Worm (Caenorhabditis elegans) whole organism, young adult: ENCODE data around the gene sri-33.
"Not testable (repeated sequence)": the region's sequence is repeated elsewhere in the genome, so short reads cannot be mapped to it uniquely, and the experiment has no call there.

Source experiments
- F10E7.11 ChIP-seq: sonication (generic microtip); optimal IDR thresholded peaks from 2 replicates; lab custom pipeline; 2017; ENCODE audit warnings: mild to moderate bottlenecking, missing genetic modification characterization, moderate library complexity, missing compliant biosample characterization
- F22D6.2 ChIP-seq: sonication (generic microtip); optimal IDR thresholded peaks from 2 replicates; lab custom pipeline; 2016; ENCODE audit warnings: mild to moderate bottlenecking, missing genetic modification characterization, missing compliant biosample characterization
- F57A8.1 ChIP-seq: fragments of 200-800 bp; sonication (Bioruptor generic); optimal IDR thresholded peaks from 2 replicates; lab custom pipeline; 2018; ENCODE audit warnings: mild to moderate bottlenecking, missing genetic modification characterization, moderate library complexity, missing compliant biosample characterization
- F57C9.4 ChIP-seq: sonication (generic microtip); optimal IDR thresholded peaks from 2 replicates; lab custom pipeline; 2017; ENCODE audit warnings: mild to moderate bottlenecking, missing genetic modification characterization, missing compliant biosample characterization
- K11D2.4 ChIP-seq: fragments of 200-800 bp; sonication (Bioruptor generic); IDR thresholded peaks from 2 replicates; pipeline ENCODE4 v1.3.6; 2022; ENCODE audit warnings: missing genetic modification reagents, missing genetic modification characterization, missing compliant biosample characterization
- K12H6.12 ChIP-seq: fragments of 200-800 bp; sonication (Bioruptor generic); optimal IDR thresholded peaks from 2 replicates; lab custom pipeline; 2018; ENCODE audit warnings: mild to moderate bottlenecking, missing genetic modification characterization, missing compliant biosample characterization
- Y53G8AR.9 ChIP-seq: fragments of 200-800 bp; sonication (Bioruptor generic); conservative IDR thresholded peaks from 2 replicates; pipeline ENCODE4 v1.3.6; 2022; ENCODE audit warnings: missing genetic modification reagents, missing genetic modification characterization, missing compliant biosample characterization
- Y56A3A.18 ChIP-seq: fragments of 200-800 bp; sonication (Bioruptor generic); IDR thresholded peaks from 2 replicates; pipeline ENCODE4 v1.3.6; 2022; ENCODE audit warnings: missing genetic modification reagents, missing genetic modification characterization, missing compliant biosample characterization
- Y79H2A.3 ChIP-seq: fragments of 200-800 bp; sonication (Bioruptor generic); conservative IDR thresholded peaks from 2 replicates; pipeline ENCODE4 v1.3.6; 2022; ENCODE audit warnings: missing genetic modification reagents, missing genetic modification characterization, missing compliant biosample characterization
- attf-5 ChIP-seq: fragments of 200-800 bp; sonication (Bioruptor generic); optimal IDR thresholded peaks from 2 replicates; lab custom pipeline; 2018; ENCODE audit warnings: mild to moderate bottlenecking, missing genetic modification characterization, missing compliant biosample characterization
- ccch-3 ChIP-seq: fragments of 200-800 bp; sonication (Bioruptor generic); optimal IDR thresholded peaks from 2 replicates; lab custom pipeline; 2018; ENCODE audit warnings: mild to moderate bottlenecking, missing genetic modification characterization, missing compliant biosample characterization
- ceh-27 ChIP-seq: fragments of 200-800 bp; sonication (Bioruptor generic); optimal IDR thresholded peaks from 2 replicates; lab custom pipeline; 2018; ENCODE audit warnings: mild to moderate bottlenecking, missing genetic modification characterization, moderate library complexity, missing compliant biosample characterization
- ceh-79 ChIP-seq: sonication (generic microtip); optimal IDR thresholded peaks from 2 replicates; lab custom pipeline; 2017; ENCODE audit warnings: mild to moderate bottlenecking, missing genetic modification characterization, missing compliant biosample characterization
- chd-7 ChIP-seq: sonication (generic microtip); optimal IDR thresholded peaks from 2 replicates; lab custom pipeline; 2016; ENCODE audit warnings: mild to moderate bottlenecking, missing genetic modification characterization, moderate library complexity, missing compliant biosample characterization
- egl-18 ChIP-seq: fragments of 200-800 bp; sonication (Bioruptor generic); IDR thresholded peaks from 2 replicates; pipeline ENCODE4 v1.3.6; 2022; ENCODE audit warnings: missing genetic modification reagents, missing genetic modification characterization, missing compliant biosample characterization
- ets-4 ChIP-seq: fragments of 200-800 bp; sonication (Bioruptor generic); optimal IDR thresholded peaks from 2 replicates; lab custom pipeline; 2018; ENCODE audit warnings: mild to moderate bottlenecking, missing genetic modification characterization, missing compliant biosample characterization
- hlh-12 ChIP-seq: sonication (generic microtip); optimal IDR thresholded peaks from 2 replicates; lab custom pipeline; 2016; ENCODE audit warnings: missing genetic modification characterization, missing compliant biosample characterization
- hlh-26 ChIP-seq: fragments of 200-800 bp; sonication (Bioruptor generic); conservative IDR thresholded peaks from 2 replicates; pipeline ENCODE4 v1.3.6; 2022; ENCODE audit warnings: missing genetic modification reagents, missing genetic modification characterization, missing compliant biosample characterization
- hmg-1.2 ChIP-seq: fragments of 200-800 bp; sonication (Bioruptor generic); IDR thresholded peaks from 2 replicates; pipeline ENCODE4 v1.3.6; 2022; ENCODE audit warnings: missing genetic modification reagents, missing genetic modification characterization, missing compliant biosample characterization
- lin-26 ChIP-seq: fragments of 200-800 bp; sonication (Bioruptor generic); IDR thresholded peaks from 2 replicates; pipeline ENCODE4 v1.3.6; 2022; ENCODE audit warnings: missing genetic modification reagents, missing genetic modification characterization, missing compliant biosample characterization
- lin-40 ChIP-seq: sonication (generic microtip); optimal IDR thresholded peaks from 2 replicates; lab custom pipeline; 2016; ENCODE audit warnings: missing genetic modification characterization, mild to moderate bottlenecking, missing compliant biosample characterization, missing genotype, missing genetic modification reagents
- lir-1 ChIP-seq: fragments of 200-800 bp; sonication (Bioruptor generic); conservative IDR thresholded peaks from 2 replicates; pipeline ENCODE4 v1.3.6; 2022; ENCODE audit warnings: missing genetic modification reagents, missing genetic modification characterization, missing compliant biosample characterization
- madf-6 ChIP-seq: fragments of 200-800 bp; sonication (Bioruptor generic); IDR thresholded peaks from 2 replicates; pipeline ENCODE4 v1.3.6; 2022; ENCODE audit warnings: missing genetic modification reagents, missing genetic modification characterization, missing compliant biosample characterization
- nhr-179 ChIP-seq: sonication (generic microtip); optimal IDR thresholded peaks from 2 replicates; lab custom pipeline; 2016; ENCODE audit warnings: mild to moderate bottlenecking, missing genetic modification characterization, missing compliant biosample characterization
- nhr-80 ChIP-seq: sonication (generic microtip); optimal IDR thresholded peaks from 2 replicates; lab custom pipeline; 2016; ENCODE audit warnings: missing genetic modification characterization, missing compliant biosample characterization
- rcor-1 ChIP-seq: fragments of 200-800 bp; sonication (Bioruptor generic); IDR thresholded peaks from 2 replicates; pipeline ENCODE4 v1.3.6; 2022; ENCODE audit warnings: missing genetic modification reagents, missing genetic modification characterization, missing compliant biosample characterization
- repo-1 ChIP-seq: sonication (generic microtip); optimal IDR thresholded peaks from 2 replicates; lab custom pipeline; 2017; ENCODE audit warnings: mild to moderate bottlenecking, missing genetic modification characterization, missing compliant biosample characterization
- sdz-38 ChIP-seq: sonication (generic microtip); optimal IDR thresholded peaks from 2 replicates; lab custom pipeline; 2016; ENCODE audit warnings: missing genotype, missing genetic modification characterization, missing compliant biosample characterization
- snpc-4 ChIP-seq, 5 experiments: fragments of 150-350 bp in 1 of 5; sonication (generic microtip) in 4 of 5; optimal IDR thresholded peaks; 2 replicates each; lab custom pipeline; 2014 to 2018; ENCODE audit warnings: missing genetic modification characterization in 5 of 5, missing biosample characterization in 3 of 5, antibody characterized with exemption in 2 of 5, mild to moderate bottlenecking in 2 of 5, missing compliant biosample characterization in 2 of 5, missing genotype in 2 of 5, moderate library complexity in 2 of 5, missing genetic modification reagents in 1 of 5
- sptf-2 ChIP-seq: fragments of 200-800 bp; sonication (Bioruptor generic); optimal IDR thresholded peaks from 2 replicates; lab custom pipeline; 2018; ENCODE audit warnings: mild to moderate bottlenecking, missing genetic modification characterization, missing compliant biosample characterization
- unc-62 ChIP-seq: fragments of 150-350 bp; optimal IDR thresholded peaks from 2 replicates; lab custom pipeline; 2014; ENCODE audit warnings: missing biosample characterization, missing genetic modification reagents, missing genetic modification characterization
- zfh-2 ChIP-seq: fragments of 200-800 bp; sonication (Bioruptor generic); conservative IDR thresholded peaks from 2 replicates; pipeline ENCODE4 v1.3.6; 2022; ENCODE audit warnings: missing genetic modification reagents, missing genetic modification characterization, missing compliant biosample characterization
- ztf-18 ChIP-seq: sonication (generic microtip); optimal IDR thresholded peaks from 2 replicates; lab custom pipeline; 2016; ENCODE audit warnings: missing genotype, mild to moderate bottlenecking, missing genetic modification characterization, missing compliant biosample characterization
- ztf-22 ChIP-seq: fragments of 200-800 bp; sonication (Bioruptor generic); optimal IDR thresholded peaks from 2 replicates; lab custom pipeline; 2018; ENCODE audit warnings: mild to moderate bottlenecking, missing genetic modification characterization, moderate library complexity, missing compliant biosample characterization
- ztf-3 ChIP-seq: fragments of 200-800 bp; sonication (Bioruptor generic); optimal IDR thresholded peaks from 2 replicates; lab custom pipeline; 2018; ENCODE audit warnings: mild to moderate bottlenecking, missing genetic modification characterization, missing compliant biosample characterization

Gene sri-33

DNA sequence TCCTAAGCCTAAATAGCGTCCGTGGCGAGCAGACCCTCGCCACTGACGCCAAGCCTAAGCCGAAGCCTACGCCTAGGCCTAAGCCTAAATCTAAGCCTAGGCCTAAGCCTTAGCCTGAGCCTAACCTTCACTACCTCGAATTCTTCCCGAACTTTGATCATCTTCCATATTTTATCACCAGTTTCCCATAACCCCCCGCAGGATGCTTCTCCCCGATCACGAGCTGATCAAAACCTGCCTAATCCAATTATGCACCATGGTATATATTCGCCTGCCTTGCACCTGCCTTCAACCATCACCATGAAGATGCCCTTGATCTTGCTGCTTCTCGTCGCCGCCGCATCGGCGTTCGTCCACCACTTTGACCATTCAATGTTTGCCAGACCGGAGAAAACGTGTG lies 29.9 kb downstream of the sri-33 start, which contains the start of gene ins-31:
Gene ins-31, plus strand, starts transcription at position 301 of the 400 bp plus-strand sequence.
- TF ChIP-seq F22D6.2 (tag; lab: Kevin White, UChicago); Y56A3A.18 (GFP tag; lab: Robert Waterston, UW); ccch-3 (GFP tag; lab: Kevin White, UChicago): not testable (repeated sequence)

DNA sequence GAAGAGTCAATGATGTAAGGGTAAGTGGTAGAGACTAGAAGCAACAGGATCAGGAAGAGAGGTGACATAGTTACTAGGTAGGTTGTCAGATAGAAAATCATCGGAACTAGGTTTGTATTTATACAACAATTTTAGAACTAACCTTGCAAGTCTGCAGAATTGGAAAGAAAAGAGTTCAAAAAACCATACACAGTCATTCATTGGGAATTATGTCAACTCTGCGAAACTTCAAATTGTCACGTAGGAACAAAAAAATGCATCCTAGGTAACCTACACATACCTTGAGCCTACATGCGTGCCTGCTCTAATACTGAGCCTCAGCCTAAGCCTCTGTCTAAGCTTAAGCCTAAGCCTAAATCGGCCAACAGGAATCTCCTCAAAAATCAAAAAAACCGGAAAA lies 30.3 kb downstream of the sri-33 start, which contains the start of gene ins-19:
Gene ins-19, minus strand, starts transcription at position 101 of the 400 bp plus-strand sequence.
- no peak for TF ChIP-seq lir-1 (GFP tag; lab: Robert Waterston, UW)
- no peak for TF ChIP-seq hlh-12 (tag; lab: Kevin White, UChicago)
- no peak for TF ChIP-seq Y53G8AR.9 (GFP tag; lab: Robert Waterston, UW)
- TF ChIP-seq rcor-1 (GFP tag; lab: Robert Waterston, UW), result no peak
- TF ChIP-seq zfh-2, result no peak
- no peak for TF ChIP-seq sdz-38 (tag; lab: Kevin White, UChicago)
- no peak for TF ChIP-seq ztf-22
- no peak for TF ChIP-seq snpc-4 (GFP tag; optimal IDR thresholded peaks at IDR 0.05; lab: Kevin White, UChicago)
- TF ChIP-seq snpc-4 (tag; optimal IDR thresholded peaks at IDR 0.05; lab: Kevin White, UChicago), result no peak
- no peak for TF ChIP-seq F57A8.1 (GFP tag; lab: Kevin White, UChicago)
- TF ChIP-seq, all 124 proteins: peak for 0

DNA sequence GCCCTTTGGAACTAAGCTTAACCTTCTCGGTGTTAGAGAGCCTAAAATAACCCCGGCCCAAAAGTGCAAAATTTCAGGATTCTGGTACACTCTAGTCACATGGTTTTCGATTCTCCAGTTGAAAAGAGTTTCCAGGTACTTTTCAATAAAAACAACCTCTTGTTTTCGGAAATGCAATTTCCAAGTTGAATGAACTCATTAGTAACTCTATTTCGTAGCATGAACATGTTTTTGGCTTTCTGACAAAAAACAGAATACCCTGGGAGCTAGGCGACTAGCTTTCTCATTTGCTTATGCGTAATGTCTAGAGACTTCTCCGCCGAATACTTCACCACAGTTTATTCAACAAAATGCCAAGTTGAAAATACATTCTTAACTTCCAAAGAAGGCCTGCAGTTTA lies 33.4 kb downstream of the sri-33 start, which contains the start of gene srh-71:
Gene srh-71, plus strand, starts transcription at position 301 of the 400 bp plus-strand sequence.
- TF ChIP-seq chd-7 (tag; lab: Kevin White, UChicago) (no peak), lin-26 (GFP tag; lab: Robert Waterston, UW) (no peak), Y79H2A.3 (GFP tag; lab: Robert Waterston, UW) (no peak), egl-18 (GFP tag; lab: Robert Waterston, UW) (no peak), madf-6 (GFP tag; lab: Robert Waterston, UW) (no peak), nhr-179 (tag; lab: Kevin White, UChicago) (no peak), K12H6.12 (tag; lab: Kevin White, UChicago) (no peak), repo-1 (tag; lab: Kevin White, UChicago) (no peak), F57C9.4 (tag; lab: Kevin White, UChicago) (no peak), ztf-3 (no peak), ceh-79 (tag; lab: Kevin White, UChicago) (no peak), ceh-27 (GFP tag; lab: Kevin White, UChicago) (no peak), nhr-80 (tag; lab: Kevin White, UChicago) (no peak), ets-4 (GFP tag; lab: Kevin White, UChicago) (no peak), K11D2.4 (no peak)

DNA sequence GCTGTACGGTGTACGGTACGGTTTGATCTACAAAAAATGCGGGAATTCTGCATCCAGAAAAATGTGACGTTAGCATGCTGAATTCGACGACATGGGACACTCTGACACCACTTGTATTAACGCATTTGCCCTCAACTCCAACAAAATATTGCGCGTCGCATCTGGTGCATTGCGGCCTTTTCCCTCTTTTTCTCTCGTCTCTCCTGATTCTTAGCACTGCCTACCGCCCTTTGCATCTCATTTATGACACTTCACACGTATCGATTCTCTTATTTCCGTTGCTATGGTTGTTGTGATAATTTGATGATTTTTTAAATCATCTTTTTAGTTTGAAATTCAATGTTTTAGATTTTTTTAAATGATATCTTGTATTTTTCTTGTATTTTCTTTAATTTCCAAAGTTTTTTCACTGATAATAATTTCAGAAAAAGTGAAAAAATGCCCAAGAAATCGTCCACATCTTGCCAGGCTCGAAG lies 37.7 kb downstream of the sri-33 start, which contains the start of gene T10D4.6:
Gene T10D4.6, plus strand, starts transcription at position 426 of the 476 bp plus-strand sequence.
- TF ChIP-seq unc-62 (no peak), hlh-26 (no peak), lin-40 (tag; lab: Kevin White, UChicago) (no peak), ccch-3 (GFP tag; lab: Kevin White, UChicago) (no peak), F10E7.11 (tag; lab: Kevin White, UChicago) (no peak), ztf-18 (no peak), attf-5 (peak; percentile 83), hmg-1.2 (peak; percentile 84; the same call in 1 of the 2 replicates), lin-26 (GFP tag; lab: Robert Waterston, UW) (no peak), Y79H2A.3 (GFP tag; lab: Robert Waterston, UW) (no peak), sptf-2 (GFP tag; lab: Kevin White, UChicago) (no peak)
- TF ChIP-seq, all 124 proteins: peak for 2
